Worm (Caenorhabditis elegans) whole organism, L1 larva: Measurements from ENCODE around the gene F59B2.8.

Source experiments
- C16A3.4 ChIP-seq: fragments of 150-350 bp; optimal IDR thresholded peaks from 2 replicates; lab custom pipeline; 2014; ENCODE audit warnings: missing biosample characterization, missing genetic modification characterization
- C34B4.2 ChIP-seq: sonication (generic microtip); optimal IDR thresholded peaks from 2 replicates; lab custom pipeline; 2017; ENCODE audit warnings: mild to moderate bottlenecking, missing genetic modification characterization, missing compliant biosample characterization
- F16B12.6 ChIP-seq: fragments of 150-350 bp; optimal IDR thresholded peaks from 2 replicates; lab custom pipeline; 2014; ENCODE audit warnings: missing biosample characterization, missing genetic modification characterization
- Y116A8C.19 ChIP-seq: sonication (generic microtip); optimal IDR thresholded peaks from 2 replicates; lab custom pipeline; 2016; ENCODE audit warnings: missing compliant biosample characterization, missing genetic modification characterization, borderline replicate concordance
- aly-2 ChIP-seq: fragments of 150-350 bp; optimal IDR thresholded peaks from 2 replicates; lab custom pipeline; 2014; ENCODE audit warnings: missing biosample characterization, missing genetic modification characterization
- blmp-1 ChIP-seq: fragments of 150-350 bp; optimal IDR thresholded peaks from 2 replicates; lab custom pipeline; 2014; ENCODE audit warnings: missing biosample characterization, missing genetic modification characterization
- ceh-63 ChIP-seq: fragments of 200-800 bp; sonication (Bioruptor generic); optimal IDR thresholded peaks from 2 replicates; lab custom pipeline; 2018; ENCODE audit warnings: mild to moderate bottlenecking, missing genetic modification characterization, missing compliant biosample characterization
- ceh-8 ChIP-seq: fragments of 200-800 bp; sonication (Bioruptor generic); optimal IDR thresholded peaks from 2 replicates; lab custom pipeline; 2018; ENCODE audit warnings: mild to moderate bottlenecking, missing genetic modification characterization, moderate library complexity, missing compliant biosample characterization
- ceh-82 ChIP-seq, 3 experiments: fragments of 150-350 bp in 1 of 3; sonication (generic microtip) in 2 of 3; optimal IDR thresholded peaks; 2 replicates each; lab custom pipeline; 2014 to 2017; ENCODE audit warnings: missing biosample characterization in 3 of 3, missing genetic modification characterization in 3 of 3
- ces-1 ChIP-seq: fragments of 150-350 bp; optimal IDR thresholded peaks from 2 replicates; lab custom pipeline; 2014; ENCODE audit warnings: missing biosample characterization, missing genetic modification reagents, missing genetic modification characterization
- dsc-1 ChIP-seq: sonication (generic microtip); optimal IDR thresholded peaks from 2 replicates; lab custom pipeline; 2016; ENCODE audit warnings: mild to moderate bottlenecking, missing genetic modification characterization, missing compliant biosample characterization
- efl-1 ChIP-seq, 4 experiments: fragments of 150-350 bp; optimal IDR thresholded peaks in 3 of 4; peaks in 1 of 4; 1 replicate in 1 of 4; 2 replicates in 3 of 4; lab custom pipeline; 2014; ENCODE audit warnings: missing biosample characterization in 2 of 4, missing genetic modification characterization in 2 of 4, missing genetic modification reagents in 2 of 4
- efl-3 ChIP-seq: fragments of 200-800 bp; sonication (Bioruptor generic); optimal IDR thresholded peaks from 2 replicates; lab custom pipeline; 2018; ENCODE audit warnings: mild to moderate bottlenecking, missing genetic modification characterization, missing compliant biosample characterization
- fkh-10 ChIP-seq: sonication (generic microtip); optimal IDR thresholded peaks from 2 replicates; lab custom pipeline; 2017; ENCODE audit warnings: missing biosample characterization, missing genetic modification reagents, missing genetic modification characterization
- fkh-4 ChIP-seq: sonication (generic microtip); optimal IDR thresholded peaks from 2 replicates; lab custom pipeline; 2016; ENCODE audit warnings: missing compliant biosample characterization, missing genetic modification characterization, borderline replicate concordance
- fkh-8 ChIP-seq: sonication (generic microtip); optimal IDR thresholded peaks from 2 replicates; lab custom pipeline; 2016; ENCODE audit warnings: mild to moderate bottlenecking, missing genetic modification characterization, missing compliant biosample characterization
- fos-1 ChIP-seq: fragments of 150-350 bp; optimal IDR thresholded peaks from 2 replicates; lab custom pipeline; 2014; ENCODE audit warnings: missing biosample characterization, missing genetic modification characterization
- grh-1 ChIP-seq: fragments of 200-800 bp; sonication (Bioruptor generic); IDR thresholded peaks from 2 replicates; pipeline ENCODE4 v1.3.6; 2022; ENCODE audit warnings: missing genetic modification reagents, missing genetic modification characterization, missing compliant biosample characterization
- hlh-17 ChIP-seq: fragments of 200-800 bp; sonication (Bioruptor generic); optimal IDR thresholded peaks from 2 replicates; lab custom pipeline; 2018; ENCODE audit warnings: missing genetic modification characterization, mild to moderate bottlenecking, missing compliant biosample characterization, moderate library complexity, borderline replicate concordance
- hpl-2 ChIP-seq: fragments of 150-350 bp; optimal IDR thresholded peaks from 2 replicates; lab custom pipeline; 2014; ENCODE audit warnings: missing biosample characterization, missing genetic modification reagents, missing genetic modification characterization
- irx-1 ChIP-seq: sonication (generic microtip); optimal IDR thresholded peaks from 2 replicates; lab custom pipeline; 2016; ENCODE audit warnings: missing genetic modification characterization, missing compliant biosample characterization
- lin-15B ChIP-seq: fragments of 150-350 bp; sonication (generic microtip); optimal IDR thresholded peaks from 3 replicates; lab custom pipeline; 2014; ENCODE audit warnings: missing biosample characterization, missing genetic modification characterization
- lin-35 ChIP-seq, 2 experiments: fragments of 150-350 bp; optimal IDR thresholded peaks; 2 replicates each; lab custom pipeline; 2014; ENCODE audit warnings: missing biosample characterization in 2 of 2, missing genetic modification characterization in 2 of 2, missing genetic modification reagents in 2 of 2
- lir-3 ChIP-seq: sonication (generic microtip); optimal IDR thresholded peaks from 2 replicates; lab custom pipeline; 2016; ENCODE audit warnings: mild to moderate bottlenecking, missing genetic modification characterization, moderate library complexity, missing compliant biosample characterization; ENCODE audit not compliant: poor library complexity
- mab-9 ChIP-seq: fragments of 200-800 bp; sonication (Bioruptor generic); IDR thresholded peaks from 2 replicates; pipeline ENCODE4 v1.3.6; 2022; ENCODE audit warnings: missing genetic modification reagents, missing genetic modification characterization, missing compliant biosample characterization
- mdl-1 ChIP-seq, 2 experiments: fragments of 150-350 bp; optimal IDR thresholded peaks; 2 replicates each; lab custom pipeline; 2014 to 2017; ENCODE audit warnings: missing biosample characterization in 2 of 2, missing genetic modification characterization in 2 of 2, inconsistent platforms in 1 of 2
- mef-2 ChIP-seq: fragments of 150-350 bp; optimal IDR thresholded peaks from 2 replicates; lab custom pipeline; 2014; ENCODE audit warnings: missing biosample characterization, missing genetic modification characterization
- mep-1 ChIP-seq: fragments of 150-350 bp; optimal IDR thresholded peaks from 2 replicates; lab custom pipeline; 2014; ENCODE audit warnings: missing biosample characterization, missing genetic modification characterization
- nhr-19 ChIP-seq: fragments of 200-800 bp; sonication (Bioruptor generic); conservative IDR thresholded peaks from 2 replicates; pipeline ENCODE4 v1.3.6; 2022; ENCODE audit warnings: missing genetic modification characterization, missing compliant biosample characterization
- nhr-20 ChIP-seq: sonication (generic microtip); optimal IDR thresholded peaks from 2 replicates; lab custom pipeline; 2016; ENCODE audit warnings: mild to moderate bottlenecking, missing genetic modification characterization, missing compliant biosample characterization
- nhr-237 ChIP-seq: fragments of 150-350 bp; optimal IDR thresholded peaks from 2 replicates; lab custom pipeline; 2014; ENCODE audit warnings: missing biosample characterization, missing genetic modification characterization
- nhr-71 ChIP-seq: sonication (generic microtip); optimal IDR thresholded peaks from 2 replicates; lab custom pipeline; 2016; ENCODE audit warnings: mild to moderate bottlenecking, missing genetic modification characterization, moderate library complexity, missing compliant biosample characterization
- nhr-76 ChIP-seq: sonication (generic microtip); optimal IDR thresholded peaks from 2 replicates; lab custom pipeline; 2017; ENCODE audit warnings: missing biosample characterization, missing genetic modification characterization
- nhr-84 ChIP-seq: sonication (generic microtip); optimal IDR thresholded peaks from 2 replicates; lab custom pipeline; 2017; ENCODE audit warnings: missing biosample characterization, missing genetic modification characterization
- nhr-90 ChIP-seq: sonication (generic microtip); optimal IDR thresholded peaks from 2 replicates; lab custom pipeline; 2016; ENCODE audit warnings: mild to moderate bottlenecking, missing genetic modification characterization, missing compliant biosample characterization; ENCODE audit not compliant: poor library complexity
- pax-3 ChIP-seq: fragments of 200-800 bp; sonication (Bioruptor generic); optimal IDR thresholded peaks from 2 replicates; lab custom pipeline; 2018; ENCODE audit warnings: mild to moderate bottlenecking, missing genetic modification characterization, moderate library complexity, missing compliant biosample characterization
- snu-23 ChIP-seq: sonication (generic microtip); optimal IDR thresholded peaks from 2 replicates; lab custom pipeline; 2016; ENCODE audit warnings: missing genetic modification characterization, missing compliant biosample characterization
- sptf-1 ChIP-seq: fragments of 150-350 bp; optimal IDR thresholded peaks from 2 replicates; lab custom pipeline; 2014; ENCODE audit warnings: missing biosample characterization, missing genetic modification characterization
- sup-37 ChIP-seq: fragments of 200-800 bp; sonication (Bioruptor generic); optimal IDR thresholded peaks from 2 replicates; lab custom pipeline; 2018; ENCODE audit warnings: mild to moderate bottlenecking, missing genetic modification characterization, missing compliant biosample characterization
- tbx-2 ChIP-seq: sonication (generic microtip); optimal IDR thresholded peaks from 2 replicates; lab custom pipeline; 2016; ENCODE audit warnings: missing genetic modification characterization, missing compliant biosample characterization
- tlp-1 ChIP-seq: fragments of 150-350 bp; optimal IDR thresholded peaks from 2 replicates; lab custom pipeline; 2014; ENCODE audit warnings: missing biosample characterization, missing genetic modification characterization
- unc-30 ChIP-seq: sonication (generic microtip); optimal IDR thresholded peaks from 2 replicates; lab custom pipeline; 2017; ENCODE audit warnings: missing biosample characterization, missing genetic modification characterization
- unc-62 ChIP-seq: fragments of 150-350 bp; optimal IDR thresholded peaks from 2 replicates; lab custom pipeline; 2014; ENCODE audit warnings: missing biosample characterization, missing genetic modification reagents, missing genetic modification characterization
- unc-86 ChIP-seq: sonication (generic microtip); optimal IDR thresholded peaks from 2 replicates; lab custom pipeline; 2016; ENCODE audit warnings: missing genetic modification characterization, missing compliant biosample characterization
- unc-98 ChIP-seq: fragments of 200-800 bp; sonication (Bioruptor generic); IDR thresholded peaks from 2 replicates; pipeline ENCODE4 v1.3.6; 2022; ENCODE audit warnings: missing genetic modification characterization, missing compliant biosample characterization
- zag-1 ChIP-seq: fragments of 150-350 bp; optimal IDR thresholded peaks from 2 replicates; lab custom pipeline; 2014; ENCODE audit warnings: missing biosample characterization, missing genetic modification characterization
- ztf-11 ChIP-seq, 2 experiments: sonication (generic microtip); optimal IDR thresholded peaks; 2 replicates each; lab custom pipeline; 2016 to 2017; ENCODE audit warnings: missing genetic modification characterization in 2 of 2, missing biosample characterization in 1 of 2, missing compliant biosample characterization in 1 of 2
- ztf-4 ChIP-seq: fragments of 150-350 bp; optimal IDR thresholded peaks from 2 replicates; lab custom pipeline; 2014; ENCODE audit warnings: missing biosample characterization, missing genetic modification characterization

The F59B2.8 gene

DNA sequence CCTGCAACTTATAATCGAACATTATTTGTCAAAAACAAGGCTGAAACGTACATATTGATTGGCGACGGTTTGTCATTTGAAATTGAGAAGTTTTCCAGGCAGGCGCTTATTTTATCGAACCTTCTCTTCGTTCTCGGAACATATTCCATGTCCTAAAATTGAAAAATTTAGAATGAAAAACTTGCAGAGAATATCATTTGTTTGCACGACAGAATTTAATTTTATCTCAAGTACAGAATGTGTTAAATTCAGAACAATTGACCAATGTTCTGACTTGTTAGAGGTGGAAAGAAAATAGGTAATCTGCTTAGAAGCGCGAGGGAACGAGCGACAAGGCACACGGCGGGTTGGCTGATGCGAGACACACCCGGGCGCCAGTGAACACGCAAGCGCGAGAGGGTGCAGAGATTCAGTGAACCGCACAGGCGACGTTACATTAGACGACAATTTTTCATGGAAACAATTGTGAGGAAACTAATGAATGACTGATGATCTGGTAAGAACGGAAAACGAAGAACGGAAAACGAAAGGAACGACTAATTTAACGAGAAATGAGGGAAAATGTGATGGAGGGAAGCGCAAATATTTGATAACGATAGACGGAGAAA, 42.5 kb upstream of the F59B2.8 start (continued):
- TF ChIP-seq unc-86 (tag; lab: Kevin White, UChicago) (no peak), ces-1 (no peak), blmp-1 (tag; lab: Kevin White, UChicago) (peak; percentile 31), nhr-71 (peak; percentile 58), snu-23 (GFP tag; lab: Kevin White, UChicago) (peak; percentile 72), mep-1 (peak; percentile 52), fos-1 (tag; lab: Kevin White, UChicago) (no peak), tbx-2 (tag; lab: Kevin White, UChicago) (peak; percentile 36), sup-37 (no peak), aly-2 (tag; lab: Kevin White, UChicago) (peak; percentile 7), mab-9 (GFP tag; lab: Robert Waterston, UW) (peak; percentile 62), dsc-1 (tag; lab: Kevin White, UChicago) (peak; percentile 42), fkh-8 (peak; percentile 66), ceh-82 (tag; optimal IDR thresholded peaks at IDR 0.05; lab: Kevin White, UChicago) (peak in 2 of 3 experiments; percentile 36 to 58), ztf-4 (tag; lab: Kevin White, UChicago) (peak; percentile 1)

DNA sequence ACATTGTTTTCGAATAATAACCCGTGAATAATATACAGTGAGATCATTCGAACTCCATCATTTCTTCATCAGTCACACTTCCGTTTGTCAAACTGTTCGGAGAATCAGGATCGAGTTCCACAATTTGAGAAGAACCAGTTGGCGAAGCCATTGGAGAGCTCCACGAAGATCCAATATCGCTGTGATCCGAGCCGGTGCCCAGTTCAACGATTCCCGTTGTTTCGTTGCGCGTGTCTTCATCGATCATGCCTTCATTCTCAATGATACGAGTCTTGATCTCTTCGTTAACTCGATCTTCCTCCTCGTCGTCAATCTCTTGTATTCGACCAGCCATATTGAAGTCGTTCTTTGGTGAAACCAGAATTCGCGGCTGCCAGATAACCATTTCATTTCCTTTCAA, 41.7 kb upstream of the F59B2.8 start:
- TF ChIP-seq efl-3 (GFP tag; lab: Kevin White, UChicago) (no peak), pax-3 (tag; lab: Kevin White, UChicago) (no peak), tbx-2 (tag; lab: Kevin White, UChicago) (no peak), efl-1 (optimal IDR thresholded peaks at IDR 0.05; lab: Kevin White, UChicago) (no peak), efl-1 (GFP tag; optimal IDR thresholded peaks at IDR 0.05 in 1 of 2; lab: Kevin White, UChicago) (peak in 1 of 2 experiments; percentile 92), ceh-63 (GFP tag; lab: Kevin White, UChicago) (peak; percentile 4), grh-1 (GFP tag; lab: Robert Waterston, UW) (0 out of 2 replicates have a peak, but pooled peaks have one; percentile 4)

DNA sequence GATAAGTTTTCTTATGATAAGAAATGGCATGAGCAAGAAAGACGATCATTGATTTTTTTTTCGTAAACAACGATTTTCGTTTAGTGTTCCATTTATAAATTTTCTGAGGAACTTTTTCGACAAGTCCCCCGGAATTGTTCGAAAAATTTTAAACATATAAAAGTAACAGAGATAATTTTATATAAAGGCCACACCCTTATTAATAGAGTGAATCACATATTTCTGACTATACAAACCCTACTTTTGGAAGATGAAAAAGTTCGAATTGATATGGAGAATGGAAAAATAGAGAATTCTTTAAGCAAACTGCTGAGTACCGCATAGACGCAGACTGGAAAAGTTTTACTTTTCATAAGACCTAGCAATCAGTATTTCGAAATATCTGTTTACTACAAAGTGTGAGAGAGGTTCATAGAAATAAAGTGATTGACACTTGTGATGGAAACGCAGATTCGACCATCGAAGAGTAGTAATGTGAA, 41.2 kb upstream of the F59B2.8 start:
- TF ChIP-seq irx-1 (tag; lab: Kevin White, UChicago): peak; percentile 60
- no peak for TF ChIP-seq fkh-4 (tag; lab: Kevin White, UChicago)
- TF ChIP-seq F16B12.6 (tag; lab: Kevin White, UChicago): peak; percentile 30
- TF ChIP-seq C34B4.2 (tag; lab: Kevin White, UChicago): no peak
- TF ChIP-seq ceh-63 (GFP tag; lab: Kevin White, UChicago): no peak
- no peak for TF ChIP-seq ceh-8
- TF ChIP-seq fkh-10 (GFP tag; lab: Kevin White, UChicago): no peak
- peak; percentile 91 for TF ChIP-seq nhr-237 (tag; lab: Kevin White, UChicago)
- no peak for TF ChIP-seq sptf-1 (tag; lab: Kevin White, UChicago)
- no peak for TF ChIP-seq hlh-17
- TF ChIP-seq Y116A8C.19 (tag; lab: Kevin White, UChicago): no peak
- peak; percentile 84 for TF ChIP-seq nhr-20 (tag; lab: Kevin White, UChicago)
- TF ChIP-seq snu-23 (GFP tag; lab: Kevin White, UChicago): peak; percentile 89
- TF ChIP-seq zag-1 (tag; lab: Kevin White, UChicago): no peak
- peak in 1 of 2 experiments; percentile 63 for TF ChIP-seq mdl-1 (tag; optimal IDR thresholded peaks at IDR 0.05; lab: Kevin White, UChicago)
- no peak for TF ChIP-seq nhr-76 (tag; lab: Kevin White, UChicago)
- peak; percentile 76 for TF ChIP-seq C16A3.4 (tag; lab: Kevin White, UChicago)
- peak; percentile 35 for TF ChIP-seq hpl-2
- TF ChIP-seq ztf-11 (tag; optimal IDR thresholded peaks at IDR 0.05; lab: Kevin White, UChicago): no peak
- TF ChIP-seq nhr-90 (tag; lab: Kevin White, UChicago): peak; percentile 70
- TF ChIP-seq lin-35 (GFP tag; optimal IDR thresholded peaks at IDR 0.05; lab: Kevin White, UChicago): peak; percentile 50 to 87
- TF ChIP-seq nhr-19 (GFP tag; lab: Robert Waterston, UW): peak; percentile 83
- TF ChIP-seq lin-15B (tag; lab: Kevin White, UChicago): peak; percentile 23
- TF ChIP-seq mef-2 (tag; lab: Kevin White, UChicago): no peak
- peak; percentile 75 for TF ChIP-seq fkh-8
- TF ChIP-seq unc-98: no peak
- TF ChIP-seq unc-62 (GFP tag; lab: Kevin White, UChicago): no peak
- no peak for TF ChIP-seq tlp-1 (tag; lab: Kevin White, UChicago)
- TF ChIP-seq unc-30 (tag; lab: Kevin White, UChicago): no peak
- no peak for TF ChIP-seq nhr-84
- peak; percentile 68 for TF ChIP-seq grh-1 (GFP tag; lab: Robert Waterston, UW)
- peak; percentile 35 for TF ChIP-seq lir-3 (tag; lab: Kevin White, UChicago)
